Fruit fly (Drosophila melanogaster) whole organism, embryonic: ENCODE measurements around the gene Duox.

Source experiments
- Blimp-1 ChIP-seq: fragments of 200-800 bp; sonication (Bioruptor generic); optimal IDR thresholded peaks from 3 replicates; lab custom pipeline; 2018; ENCODE audit warnings: missing biosample characterization, missing genetic modification characterization, mild to moderate bottlenecking, moderate library complexity, missing genetic modification reagents
- CG10147 ChIP-seq: fragments of 200-800 bp; sonication (Bioruptor generic); optimal IDR thresholded peaks from 2 replicates; lab custom pipeline; 2019; ENCODE audit warnings: missing biosample characterization, mild to moderate bottlenecking, missing genetic modification characterization, moderate library complexity
- CG11398 ChIP-seq: fragments of 200-800 bp; sonication (Bioruptor generic); optimal IDR thresholded peaks from 2 replicates; lab custom pipeline; 2016; ENCODE audit warnings: missing biosample characterization, missing genetic modification characterization
- CG11695 ChIP-seq: fragments of 200-800 bp; sonication (Bioruptor generic); IDR thresholded peaks from 3 replicates; pipeline ENCODE4 v1.3.6; 2022; ENCODE audit warnings: missing biosample characterization, missing genetic modification characterization
- CG12104 ChIP-seq: fragments of 200-800 bp; sonication (Bioruptor generic); optimal IDR thresholded peaks from 3 replicates; lab custom pipeline; 2016; ENCODE audit warnings: missing biosample characterization, missing genetic modification characterization
- CG13424 ChIP-seq: fragments of 200-800 bp; sonication (Bioruptor generic); optimal IDR thresholded peaks from 2 replicates; lab custom pipeline; 2019; ENCODE audit warnings: missing biosample characterization, mild to moderate bottlenecking, missing genetic modification characterization, moderate library complexity
- CG13894 ChIP-seq: fragments of 200-800 bp; sonication (Bioruptor generic); optimal IDR thresholded peaks from 3 replicates; lab custom pipeline; 2018; ENCODE audit warnings: missing biosample characterization, mild to moderate bottlenecking, missing genetic modification characterization, moderate library complexity
- CG14014 ChIP-seq: fragments of 200-800 bp; sonication (Bioruptor generic); IDR thresholded peaks from 2 replicates; pipeline ENCODE4 v1.3.6; 2022; ENCODE audit warnings: missing biosample characterization, missing genetic modification characterization
- CG17385 ChIP-seq: fragments of 200-800 bp; sonication (Bioruptor generic); optimal IDR thresholded peaks from 3 replicates; lab custom pipeline; 2018; ENCODE audit warnings: missing biosample characterization, mild to moderate bottlenecking, missing genetic modification characterization
- CG17612 ChIP-seq: fragments of 200-800 bp; sonication (Bioruptor generic); IDR thresholded peaks from 2 replicates; pipeline ENCODE4 v1.3.6; 2022; ENCODE audit warnings: missing biosample characterization, missing genetic modification characterization
- CG2202 ChIP-seq: fragments of 200-800 bp; sonication (Bioruptor generic); optimal IDR thresholded peaks from 2 replicates; lab custom pipeline; 2018; ENCODE audit warnings: missing biosample characterization, mild to moderate bottlenecking, missing genetic modification characterization
- CG31224 ChIP-seq: fragments of 200-800 bp; sonication (Bioruptor generic); IDR thresholded peaks from 2 replicates; pipeline ENCODE4 v1.3.6; 2022; ENCODE audit warnings: missing biosample characterization, missing genetic modification characterization
- CG31365 ChIP-seq: fragments of 200-800 bp; sonication (Bioruptor generic); optimal IDR thresholded peaks from 2 replicates; lab custom pipeline; 2018; ENCODE audit warnings: missing biosample characterization, mild to moderate bottlenecking, missing genetic modification characterization
- CG33213 ChIP-seq: fragments of 200-800 bp; sonication (Bioruptor generic); optimal IDR thresholded peaks from 3 replicates; lab custom pipeline; 2016; ENCODE audit warnings: missing biosample characterization, missing genetic modification characterization
- CG34422 ChIP-seq: fragments of 200-800 bp; sonication (Bioruptor generic); IDR thresholded peaks from 3 replicates; pipeline ENCODE4 v1.3.6; 2022; ENCODE audit warnings: missing biosample characterization, missing genetic modification characterization
- CG3838 ChIP-seq: fragments of 200-800 bp; sonication (Bioruptor generic); optimal IDR thresholded peaks from 3 replicates; lab custom pipeline; 2016; ENCODE audit warnings: missing biosample characterization, missing genetic modification characterization
- CG42726 ChIP-seq: fragments of 200-800 bp; sonication (Bioruptor generic); IDR thresholded peaks from 2 replicates; pipeline ENCODE4 v1.3.6; 2022; ENCODE audit warnings: missing biosample characterization, missing genetic modification characterization; ENCODE audit not compliant: partially characterized antibody
- CG6689 ChIP-seq: fragments of 200-800 bp; sonication (Bioruptor generic); IDR thresholded peaks from 2 replicates; pipeline ENCODE4 v1.3.6; 2022; ENCODE audit warnings: missing biosample characterization, missing genetic modification characterization
- CG6791 ChIP-seq: fragments of 200-800 bp; sonication (Bioruptor generic); IDR thresholded peaks from 3 replicates; pipeline ENCODE4 v1.3.6; 2022; ENCODE audit warnings: missing biosample characterization, missing genetic modification characterization; ENCODE audit not compliant: partially characterized antibody
- Dbx ChIP-seq: fragments of 200-800 bp; sonication (Bioruptor generic); IDR thresholded peaks from 3 replicates; pipeline ENCODE4 v1.3.6; 2022; ENCODE audit warnings: missing biosample characterization, missing genetic modification characterization
- Dek ChIP-seq: fragments of 200-800 bp; sonication (Bioruptor generic); optimal IDR thresholded peaks from 3 replicates; lab custom pipeline; 2019; ENCODE audit warnings: missing biosample characterization, mild to moderate bottlenecking, missing genetic modification characterization, moderate library complexity
- Ets65A ChIP-seq: fragments of 200-800 bp; sonication (Bioruptor generic); peaks from one replicate; lab custom pipeline; 2016; ENCODE audit warnings: missing biosample characterization, missing genetic modification characterization
- Fer1 ChIP-seq: fragments of 200-800 bp; sonication (Bioruptor generic); optimal IDR thresholded peaks from 2 replicates; lab custom pipeline; 2017; ENCODE audit warnings: missing biosample characterization, mild to moderate bottlenecking, missing genetic modification characterization
- HHEX ChIP-seq: fragments of 200-800 bp; sonication (Bioruptor generic); optimal IDR thresholded peaks from 3 replicates; lab custom pipeline; 2017; ENCODE audit warnings: missing biosample characterization, mild to moderate bottlenecking, missing genetic modification characterization, missing genetic modification reagents
- HmgZ ChIP-seq: fragments of 200-800 bp; sonication (Bioruptor generic); optimal IDR thresholded peaks from 2 replicates; lab custom pipeline; 2018; ENCODE audit warnings: missing biosample characterization, mild to moderate bottlenecking, missing genetic modification characterization
- Hr78 ChIP-seq, 2 experiments: fragments of 200-800 bp in 1 of 2; fragments of >200 bp in 1 of 2; sonication (Bioruptor generic) in 1 of 2; optimal IDR thresholded peaks; 2 replicates each; lab custom pipeline; 2017 to 2019; ENCODE audit warnings: missing biosample characterization in 2 of 2, missing genetic modification characterization in 2 of 2, mild to moderate bottlenecking in 1 of 2, moderate library complexity in 1 of 2
- Lim3 ChIP-seq: fragments of 200-800 bp; sonication (Bioruptor generic); IDR thresholded peaks from 2 replicates; pipeline ENCODE4 v1.3.6; 2022; ENCODE audit warnings: missing biosample characterization, missing genetic modification characterization
- bbx ChIP-seq: fragments of 200-800 bp; sonication (Bioruptor generic); IDR thresholded peaks from 2 replicates; pipeline ENCODE4 v1.3.6; 2022; ENCODE audit warnings: missing biosample characterization, missing genetic modification characterization; ENCODE audit not compliant: partially characterized antibody
- bcd ChIP-seq: fragments of 200-800 bp; sonication (Bioruptor generic); optimal IDR thresholded peaks from 2 replicates; lab custom pipeline; 2017; ENCODE audit warnings: missing biosample characterization, mild to moderate bottlenecking, missing genetic modification characterization
- btn ChIP-seq: fragments of 200-800 bp; sonication (Bioruptor generic); optimal IDR thresholded peaks from 2 replicates; lab custom pipeline; 2016; ENCODE audit warnings: missing biosample characterization, missing genetic modification characterization
- caup ChIP-seq: fragments of 200-800 bp; sonication (Bioruptor generic); optimal IDR thresholded peaks from 3 replicates; lab custom pipeline; 2017; ENCODE audit warnings: missing biosample characterization, mild to moderate bottlenecking, missing genetic modification characterization, moderate library complexity; ENCODE audit not compliant: severe bottlenecking
- cg ChIP-seq: fragments of 200-800 bp; sonication (Bioruptor generic); optimal IDR thresholded peaks from 3 replicates; lab custom pipeline; 2019; ENCODE audit warnings: missing biosample characterization, mild to moderate bottlenecking, missing genetic modification characterization, moderate library complexity
- fd102C ChIP-seq: fragments of 200-800 bp; sonication (Bioruptor generic); optimal IDR thresholded peaks from 2 replicates; lab custom pipeline; 2018; ENCODE audit warnings: missing biosample characterization, mild to moderate bottlenecking, missing genetic modification characterization, moderate library complexity
- fd64A ChIP-seq: fragments of 200-800 bp; sonication (Bioruptor generic); optimal IDR thresholded peaks from 3 replicates; lab custom pipeline; 2018; ENCODE audit warnings: missing biosample characterization, mild to moderate bottlenecking, missing genetic modification characterization
- grau ChIP-seq: fragments of 200-800 bp; optimal IDR thresholded peaks from 3 replicates; lab custom pipeline; 2019; ENCODE audit warnings: missing biosample characterization, mild to moderate bottlenecking, missing genetic modification characterization, moderate library complexity
- ham ChIP-seq: fragments of 200-800 bp; sonication (Bioruptor generic); IDR thresholded peaks from 2 replicates; pipeline ENCODE4 v1.3.6; 2022; ENCODE audit warnings: missing biosample characterization, missing genetic modification characterization
- her ChIP-seq: fragments of 200-800 bp; sonication (Bioruptor generic); optimal IDR thresholded peaks from 2 replicates; lab custom pipeline; 2016; ENCODE audit warnings: missing biosample characterization, missing genetic modification characterization
- insv ChIP-seq, 2 experiments: fragments of 200-800 bp; sonication (Bioruptor generic); optimal IDR thresholded peaks; 3 replicates each; lab custom pipeline; 2016 to 2018; ENCODE audit warnings: missing biosample characterization in 2 of 2, missing genetic modification characterization in 2 of 2
- jing ChIP-seq: fragments of 200-800 bp; sonication (Bioruptor generic); optimal IDR thresholded peaks from 2 replicates; lab custom pipeline; 2018; ENCODE audit warnings: missing biosample characterization, mild to moderate bottlenecking, missing genetic modification characterization
- mirr ChIP-seq: fragments of 200-800 bp; sonication (Bioruptor generic); optimal IDR thresholded peaks from 3 replicates; lab custom pipeline; 2018; ENCODE audit warnings: missing biosample characterization, mild to moderate bottlenecking, missing genetic modification characterization
- otp ChIP-seq: fragments of 200-800 bp; sonication (Bioruptor generic); IDR thresholded peaks from 3 replicates; pipeline ENCODE4, ENCODE4 v1.3.6; 2022; ENCODE audit warnings: missing biosample characterization, missing genetic modification characterization
- sd ChIP-seq: fragments of 200-800 bp; sonication (Bioruptor generic); optimal IDR thresholded peaks from 3 replicates; lab custom pipeline; 2018; ENCODE audit warnings: missing biosample characterization, mild to moderate bottlenecking, missing genetic modification characterization, moderate library complexity
- sens-2 ChIP-seq: fragments of 200-800 bp; sonication (Bioruptor generic); IDR thresholded peaks from 2 replicates; pipeline ENCODE4 v1.3.6; 2022; ENCODE audit warnings: missing biosample characterization, missing genetic modification characterization
- sob ChIP-seq: fragments of 200-800 bp; sonication (Bioruptor generic); IDR thresholded peaks from 2 replicates; pipeline ENCODE4 v1.3.6; 2022; ENCODE audit warnings: missing biosample characterization, missing genetic modification characterization
- unpg ChIP-seq: fragments of 200-800 bp; sonication (Bioruptor generic); optimal IDR thresholded peaks from 3 replicates; lab custom pipeline; 2018; ENCODE audit warnings: missing biosample characterization, mild to moderate bottlenecking, missing genetic modification characterization, moderate library complexity
- z ChIP-seq: fragments of 200-800 bp; sonication (Bioruptor generic); IDR thresholded peaks from 3 replicates; pipeline ENCODE4 v1.3.6; 2022; ENCODE audit warnings: missing biosample characterization, missing genetic modification characterization

Gene Duox

dm6 chr2L:2861140-2861884 is 31.3 kb upstream of the Duox start (continued):
- peak; percentile 21 for TF ChIP-seq HmgZ (tag; lab: Kevin White, UChicago)
- no peak for TF ChIP-seq CG42726 (GFP tag; lab: Robert Waterston, UW)
- TF ChIP-seq ham: no peak
- no peak for TF ChIP-seq CG6689 (GFP tag; lab: Robert Waterston, UW)
- peak; percentile 39 for TF ChIP-seq fd64A (GFP tag; lab: Kevin White, UChicago)
- TF ChIP-seq fd102C (GFP tag; lab: Kevin White, UChicago): no peak
- TF ChIP-seq CG13894: peak; percentile 99
- TF ChIP-seq jing (GFP tag; lab: Kevin White, UChicago): no peak
- no peak for TF ChIP-seq Hr78 (GFP tag; optimal IDR thresholded peaks at IDR 0.05; lab: Kevin White, UChicago)
- TF ChIP-seq CG6791 (GFP tag; lab: Robert Waterston, UW): no peak; the same call in 2 of the 3 replicates
- TF ChIP-seq CG11695 (GFP tag; lab: Robert Waterston, UW): 0 out of 3 replicates have a peak, but pooled peaks have one; percentile 12
- TF ChIP-seq CG2202 (tag; lab: Kevin White, UChicago): no peak
- TF ChIP-seq Ets65A (GFP tag; lab: Kevin White, UChicago): no peak
- TF ChIP-seq Fer1 (GFP tag; lab: Kevin White, UChicago): peak; percentile 24
- peak; percentile 13 for TF ChIP-seq CG33213 (GFP tag; lab: Kevin White, UChicago)
- TF ChIP-seq otp (GFP tag; lab: Robert Waterston, UW): 0 out of 3 replicates have a peak, but pooled peaks have one; percentile 30
- TF ChIP-seq mirr (GFP tag; lab: Kevin White, UChicago): peak; percentile 52
- TF ChIP-seq CG34422 (GFP tag; lab: Robert Waterston, UW): no peak
- no peak for TF ChIP-seq CG11398
- peak; percentile 30 for TF ChIP-seq CG31365
- peak; percentile 20 for TF ChIP-seq caup (GFP tag; lab: Kevin White, UChicago)

DNA sequence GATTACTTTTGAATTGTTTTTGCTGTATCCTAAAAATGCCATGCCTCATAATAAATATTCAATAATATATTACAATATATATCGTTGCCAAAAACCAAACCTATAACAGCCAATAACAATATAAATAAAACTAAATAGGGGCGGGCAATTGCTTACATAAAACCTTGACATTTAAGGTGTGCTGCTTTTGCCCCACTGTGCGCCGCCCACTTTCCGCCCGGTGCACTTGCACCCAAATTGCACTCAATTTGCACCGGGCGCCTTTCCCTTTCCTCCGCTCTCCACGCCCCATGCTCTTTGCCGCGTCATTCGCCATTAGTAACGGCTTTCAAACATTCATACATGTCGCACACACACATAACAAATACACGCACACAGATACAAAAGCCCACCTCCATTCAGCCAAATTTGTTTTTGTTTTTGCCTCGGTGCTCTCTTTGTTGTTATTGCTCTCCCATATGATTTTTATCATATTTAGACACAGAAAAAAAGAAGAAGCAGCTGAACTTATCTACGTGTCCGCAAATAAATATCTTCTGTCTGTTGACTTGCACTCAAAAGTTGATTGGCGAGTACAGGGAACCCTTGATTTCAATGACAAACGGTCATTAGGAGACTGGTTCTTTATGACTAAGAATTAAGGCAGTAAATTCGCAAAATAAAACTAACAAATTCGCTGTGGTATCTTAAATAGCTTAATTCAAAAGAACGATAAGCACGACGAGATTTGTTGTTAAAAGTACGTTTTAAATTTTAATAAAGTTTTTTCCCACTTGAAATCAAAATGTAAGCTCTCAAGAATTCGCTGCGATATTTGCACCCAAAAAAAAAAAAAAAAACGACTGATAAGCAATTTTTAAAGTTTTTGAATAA is 28.1 kb upstream of the Duox start:
- TF ChIP-seq Blimp-1 (GFP tag; lab: Kevin White, UChicago) (peak; percentile 62), CG17385 (GFP tag; lab: Kevin White, UChicago) (peak; percentile 86), btn (GFP tag; lab: Kevin White, UChicago) (no peak), HHEX (GFP tag; lab: Kevin White, UChicago) (no peak), CG3838 (GFP tag; lab: Kevin White, UChicago) (no peak), her (peak; percentile 14), bbx (GFP tag; lab: Robert Waterston, UW) (0 out of 2 replicates have a peak, but pooled peaks have one; percentile 14), Dbx (GFP tag; lab: Robert Waterston, UW) (0 out of 3 replicates have a peak, but pooled peaks have one; percentile 25), z (peak; percentile 78), CG31224 (GFP tag; lab: Robert Waterston, UW) (no peak), unpg (GFP tag; lab: Kevin White, UChicago) (peak; percentile 13), cg (peak; percentile 85), CG10147 (GFP tag; lab: Kevin White, UChicago) (no peak), Lim3 (GFP tag; lab: Robert Waterston, UW) (no peak), insv (GFP tag; optimal IDR thresholded peaks at IDR 0.05; lab: Kevin White, UChicago) (no peak), grau (peak; percentile 81), sob (GFP tag; lab: Robert Waterston, UW) (no peak), CG14014 (GFP tag; lab: Robert Waterston, UW) (peak; percentile 45), bcd (GFP tag; lab: Kevin White, UChicago) (no peak), CG13424 (peak; percentile 2), sd (tag; lab: Kevin White, UChicago) (peak; percentile 66), Dek (tag; lab: Kevin White, UChicago) (peak; percentile 11), sens-2 (GFP tag; lab: Robert Waterston, UW) (no peak), CG17612 (no peak), CG12104 (GFP tag; lab: Kevin White, UChicago) (no peak)
